Worm (Caenorhabditis elegans) whole organism, L3 larva: ENCODE measurements around the gene Y102A5C.27.

Source experiments
- ceh-16 ChIP-seq: sonication (generic microtip); optimal IDR thresholded peaks from 2 replicates; lab custom pipeline; 2017; ENCODE audit warnings: missing biosample characterization, missing genetic modification characterization
- ceh-82 ChIP-seq: fragments of 150-350 bp; optimal IDR thresholded peaks from 2 replicates; lab custom pipeline; 2014; ENCODE audit warnings: missing biosample characterization, missing genetic modification characterization
- elt-3 ChIP-seq, 3 experiments: fragments of 150-350 bp in 1 of 3; sonication (generic microtip) in 2 of 3; optimal IDR thresholded peaks; 2 replicates in 2 of 3; 4 replicates in 1 of 3; lab custom pipeline; 2014 to 2017; ENCODE audit warnings: missing biosample characterization in 3 of 3, missing genetic modification characterization in 3 of 3
- fos-1 ChIP-seq: fragments of 150-350 bp; optimal IDR thresholded peaks from 2 replicates; lab custom pipeline; 2014; ENCODE audit warnings: missing biosample characterization, missing genetic modification characterization
- mdl-1 ChIP-seq: fragments of 150-350 bp; optimal IDR thresholded peaks from 2 replicates; lab custom pipeline; 2014; ENCODE audit warnings: missing biosample characterization, missing genetic modification characterization
- nhr-12 ChIP-seq: fragments of 150-350 bp; optimal IDR thresholded peaks from 2 replicates; lab custom pipeline; 2014; ENCODE audit warnings: missing biosample characterization, missing genetic modification characterization
- nhr-28 ChIP-seq: fragments of 150-350 bp; optimal IDR thresholded peaks from 2 replicates; lab custom pipeline; 2014; ENCODE audit warnings: missing biosample characterization, missing genetic modification characterization
- nhr-77 ChIP-seq: fragments of 150-350 bp; optimal IDR thresholded peaks from 2 replicates; lab custom pipeline; 2014; ENCODE audit warnings: missing biosample characterization, missing genetic modification characterization
- pha-4 ChIP-seq: fragments of 150-350 bp; optimal IDR thresholded peaks from 2 replicates; lab custom pipeline; 2014; ENCODE audit warnings: missing biosample characterization, missing genetic modification reagents, missing genetic modification characterization
- unc-39 ChIP-seq: sonication (generic microtip); optimal IDR thresholded peaks from 4 replicates; lab custom pipeline; 2017; ENCODE audit warnings: missing biosample characterization, missing genetic modification characterization
- unc-62 ChIP-seq: fragments of 150-350 bp; sonication (generic microtip); optimal IDR thresholded peaks from 4 replicates; lab custom pipeline; 2014; ENCODE audit warnings: missing biosample characterization, missing genetic modification reagents, missing genetic modification characterization
- zag-1 ChIP-seq: fragments of 150-350 bp; optimal IDR thresholded peaks from 2 replicates; lab custom pipeline; 2014; ENCODE audit warnings: missing biosample characterization, missing genetic modification characterization
- ztf-11 ChIP-seq: fragments of 150-350 bp; optimal IDR thresholded peaks from 2 replicates; lab custom pipeline; 2014; ENCODE audit warnings: missing biosample characterization, missing genetic modification characterization
- ztf-4 ChIP-seq: fragments of 150-350 bp; optimal IDR thresholded peaks from 2 replicates; lab custom pipeline; 2014; ENCODE audit warnings: missing biosample characterization, missing genetic modification characterization

ce11 chrV:16987783-16988182 lies 731 bp downstream of the Y102A5C.27 start:
- TF ChIP-seq ceh-82 (tag; lab: Kevin White, UChicago) (no peak), ztf-11 (tag; lab: Kevin White, UChicago) (no peak), unc-39 (no peak), ceh-16 (tag; lab: Kevin White, UChicago) (no peak), zag-1 (tag; lab: Kevin White, UChicago) (no peak), nhr-12 (tag; lab: Kevin White, UChicago) (no peak), elt-3 (tag; optimal IDR thresholded peaks at IDR 0.05; lab: Kevin White, UChicago) (no peak), pha-4 (tag; lab: Kevin White, UChicago) (no peak), fos-1 (tag; lab: Kevin White, UChicago) (no peak), nhr-28 (no peak), mdl-1 (tag; lab: Kevin White, UChicago) (no peak), nhr-77 (tag; lab: Kevin White, UChicago) (no peak), ztf-4 (tag; lab: Kevin White, UChicago) (no peak), unc-62 (GFP tag; lab: Kevin White, UChicago) (no peak)
